Fruit fly (Drosophila melanogaster) whole organism, embryonic: ENCODE results near the gene aop.

Source experiments
- CG10267 ChIP-seq: fragments of 200-800 bp; sonication (Bioruptor generic); optimal IDR thresholded peaks from 2 replicates; lab custom pipeline; 2018; ENCODE audit warnings: missing biosample characterization, mild to moderate bottlenecking, missing genetic modification characterization, moderate library complexity
- CG10565 ChIP-seq: fragments of 200-800 bp; sonication (Bioruptor generic); optimal IDR thresholded peaks from 3 replicates; lab custom pipeline; 2016; ENCODE audit warnings: missing biosample characterization, mild to moderate bottlenecking, missing genetic modification characterization
- CG11093 ChIP-seq: fragments of 200-800 bp; sonication (Bioruptor generic); IDR thresholded peaks from 3 replicates; pipeline ENCODE4 v1.3.6; 2022; ENCODE audit warnings: missing biosample characterization, missing genetic modification characterization
- CG12942 ChIP-seq: fragments of 200-800 bp; sonication (Bioruptor generic); optimal IDR thresholded peaks from 3 replicates; lab custom pipeline; 2016; ENCODE audit warnings: missing biosample characterization, missing genetic modification characterization
- CG13123 ChIP-seq: fragments of 200-800 bp; sonication (Bioruptor generic); optimal IDR thresholded peaks from 2 replicates; lab custom pipeline; 2016; ENCODE audit warnings: missing biosample characterization, missing genetic modification characterization
- CG13624 ChIP-seq: fragments of 200-800 bp; sonication (Bioruptor generic); optimal IDR thresholded peaks from 2 replicates; lab custom pipeline; 2016; ENCODE audit warnings: missing biosample characterization, missing genetic modification characterization
- CG13775 ChIP-seq: fragments of 200-800 bp; sonication (Bioruptor generic); optimal IDR thresholded peaks from 3 replicates; lab custom pipeline; 2017; ENCODE audit warnings: missing biosample characterization, mild to moderate bottlenecking, missing genetic modification characterization
- CG14050 ChIP-seq: fragments of 200-800 bp; sonication (Bioruptor generic); IDR thresholded peaks from 3 replicates; pipeline ENCODE4 v1.3.6; 2022; ENCODE audit warnings: missing biosample characterization, missing genetic modification characterization
- CG14710 ChIP-seq: fragments of 200-800 bp; sonication (Bioruptor generic); optimal IDR thresholded peaks from 3 replicates; lab custom pipeline; 2019; ENCODE audit warnings: missing biosample characterization, mild to moderate bottlenecking, missing genetic modification characterization, moderate library complexity
- CG15011 ChIP-seq: fragments of 200-800 bp; sonication (Bioruptor generic); optimal IDR thresholded peaks from 3 replicates; lab custom pipeline; 2018; ENCODE audit warnings: missing biosample characterization, mild to moderate bottlenecking, missing genetic modification characterization
- CG1603 ChIP-seq: fragments of 200-800 bp; sonication (Bioruptor generic); optimal IDR thresholded peaks from 2 replicates; lab custom pipeline; 2019; ENCODE audit warnings: missing biosample characterization, mild to moderate bottlenecking, missing genetic modification characterization, moderate library complexity
- CG1647 ChIP-seq: fragments of 200-800 bp; sonication (Bioruptor generic); optimal IDR thresholded peaks from 3 replicates; lab custom pipeline; 2016; ENCODE audit warnings: missing biosample characterization, missing genetic modification characterization
- CG16779 ChIP-seq: fragments of 200-800 bp; sonication (Bioruptor generic); IDR thresholded peaks from 2 replicates; pipeline ENCODE4 v1.3.6; 2022; ENCODE audit warnings: missing biosample characterization, missing genetic modification characterization
- CG18476 ChIP-seq: fragments of 200-800 bp; sonication (Bioruptor generic); optimal IDR thresholded peaks from 2 replicates; lab custom pipeline; 2016; ENCODE audit warnings: missing biosample characterization, mild to moderate bottlenecking, missing genetic modification characterization
- CG2199 ChIP-seq: fragments of 200-800 bp; sonication (Bioruptor generic); IDR thresholded peaks from 3 replicates; pipeline ENCODE4 v1.3.6; 2022; ENCODE audit warnings: missing biosample characterization, missing genetic modification characterization
- CG4328 ChIP-seq: fragments of 200-800 bp; sonication (Bioruptor generic); optimal IDR thresholded peaks from 3 replicates; lab custom pipeline; 2017; ENCODE audit warnings: missing biosample characterization, missing genetic modification reagents, missing genetic modification characterization
- CG4730 ChIP-seq: fragments of 200-800 bp; sonication (Bioruptor generic); IDR thresholded peaks from 2 replicates; pipeline ENCODE4 v1.3.6; 2022; ENCODE audit warnings: missing biosample characterization, missing genetic modification characterization
- CG4820 ChIP-seq: fragments of 200-800 bp; sonication (Bioruptor generic); optimal IDR thresholded peaks from 3 replicates; lab custom pipeline; 2016; ENCODE audit warnings: missing biosample characterization, missing genetic modification characterization
- CG6689 ChIP-seq: fragments of 200-800 bp; sonication (Bioruptor generic); IDR thresholded peaks from 2 replicates; pipeline ENCODE4 v1.3.6; 2022; ENCODE audit warnings: missing biosample characterization, missing genetic modification characterization
- CG6765 ChIP-seq: fragments of 200-800 bp; sonication (Bioruptor generic); optimal IDR thresholded peaks from 3 replicates; lab custom pipeline; 2017; ENCODE audit warnings: missing biosample characterization, mild to moderate bottlenecking, missing genetic modification characterization
- CG7556 ChIP-seq: fragments of 200-800 bp; sonication (Bioruptor generic); optimal IDR thresholded peaks from 2 replicates; lab custom pipeline; 2017; ENCODE audit warnings: missing biosample characterization, mild to moderate bottlenecking, missing genetic modification characterization
- CG7745 ChIP-seq: fragments of 200-800 bp; sonication (Bioruptor generic); optimal IDR thresholded peaks from 2 replicates; lab custom pipeline; 2018; ENCODE audit warnings: missing biosample characterization, mild to moderate bottlenecking, missing genetic modification characterization, moderate library complexity
- CG8359 ChIP-seq: fragments of 200-800 bp; sonication (Bioruptor generic); optimal IDR thresholded peaks from 2 replicates; lab custom pipeline; 2017; ENCODE audit warnings: missing biosample characterization, mild to moderate bottlenecking, missing genetic modification characterization, borderline replicate concordance
- CG9797 ChIP-seq: fragments of 200-800 bp; sonication (Bioruptor generic); optimal IDR thresholded peaks from 3 replicates; lab custom pipeline; 2018; ENCODE audit warnings: missing biosample characterization, mild to moderate bottlenecking, missing genetic modification characterization
- CoRest ChIP-seq: fragments of 200-800 bp; sonication (Bioruptor generic); optimal IDR thresholded peaks from 3 replicates; lab custom pipeline; 2018; ENCODE audit warnings: missing biosample characterization, mild to moderate bottlenecking, missing genetic modification characterization, moderate library complexity
- Doc3 ChIP-seq: fragments of 200-800 bp; sonication (Bioruptor generic); IDR thresholded peaks from 3 replicates; pipeline ENCODE4 v1.3.6; 2022; ENCODE audit warnings: missing biosample characterization, missing genetic modification characterization; ENCODE audit not compliant: partially characterized antibody
- Dp ChIP-seq: fragments of 200-800 bp; sonication (Bioruptor generic); optimal IDR thresholded peaks from 2 replicates; lab custom pipeline; 2018; ENCODE audit warnings: missing biosample characterization, mild to moderate bottlenecking, missing genetic modification characterization, moderate library complexity
- Ets65A ChIP-seq: fragments of 200-800 bp; sonication (Bioruptor generic); peaks from one replicate; lab custom pipeline; 2016; ENCODE audit warnings: missing biosample characterization, missing genetic modification characterization
- HLH54F ChIP-seq: fragments of 200-800 bp; sonication (Bioruptor generic); optimal IDR thresholded peaks from 3 replicates; lab custom pipeline; 2016; ENCODE audit warnings: missing biosample characterization, missing genetic modification characterization
- Jarid2 ChIP-seq: fragments of 200-800 bp; sonication (Bioruptor generic); optimal IDR thresholded peaks from 3 replicates; lab custom pipeline; 2017; ENCODE audit warnings: mild to moderate bottlenecking, missing biosample characterization, missing genetic modification reagents, missing genetic modification characterization
- Lpt ChIP-seq: fragments of >200 bp; optimal IDR thresholded peaks from 2 replicates; lab custom pipeline; 2018; ENCODE audit warnings: missing biosample characterization, missing genetic modification characterization
- MESR4 ChIP-seq: fragments of 200-800 bp; sonication (Bioruptor generic); optimal IDR thresholded peaks from 2 replicates; lab custom pipeline; 2018; ENCODE audit warnings: missing biosample characterization, mild to moderate bottlenecking, missing genetic modification characterization, moderate library complexity
- Myb ChIP-seq: fragments of 200-800 bp; sonication (Bioruptor generic); optimal IDR thresholded peaks from 2 replicates; lab custom pipeline; 2016; ENCODE audit warnings: missing biosample characterization, missing genetic modification characterization
- NC2α ChIP-seq: fragments of 200-800 bp; sonication (Bioruptor generic); optimal IDR thresholded peaks from 2 replicates; lab custom pipeline; 2016; ENCODE audit warnings: missing biosample characterization, missing genetic modification characterization
- TFAM ChIP-seq: fragments of 200-800 bp; sonication (Bioruptor generic); optimal IDR thresholded peaks from 2 replicates; lab custom pipeline; 2017; ENCODE audit warnings: missing biosample characterization, missing genetic modification characterization, inconsistent platforms
- ase ChIP-seq: fragments of 200-800 bp; sonication (Bioruptor generic); IDR thresholded peaks from 3 replicates; pipeline ENCODE4 v1.3.6; 2022; ENCODE audit warnings: missing biosample characterization, missing genetic modification characterization
- chif ChIP-seq, 2 experiments: fragments of 200-800 bp; sonication (Bioruptor generic); optimal IDR thresholded peaks; 3 replicates each; lab custom pipeline; 2016; ENCODE audit warnings: missing biosample characterization in 2 of 2, missing genetic modification characterization in 2 of 2
- fd3F ChIP-seq: fragments of 200-800 bp; sonication (Bioruptor generic); optimal IDR thresholded peaks from 2 replicates; lab custom pipeline; 2018; ENCODE audit warnings: missing biosample characterization, mild to moderate bottlenecking, missing genetic modification characterization, moderate library complexity
- fd96Cb ChIP-seq: fragments of 200-800 bp; sonication (Bioruptor generic); optimal IDR thresholded peaks from 2 replicates; lab custom pipeline; 2018; ENCODE audit warnings: missing biosample characterization, mild to moderate bottlenecking, missing genetic modification characterization, moderate library complexity
- fu2 ChIP-seq: fragments of 200-800 bp; sonication (Bioruptor generic); optimal IDR thresholded peaks from 2 replicates; lab custom pipeline; 2016; ENCODE audit warnings: missing biosample characterization, missing genetic modification characterization
- jumu ChIP-seq: fragments of 200-800 bp; sonication (Bioruptor generic); optimal IDR thresholded peaks from 3 replicates; lab custom pipeline; 2016; ENCODE audit warnings: missing biosample characterization, missing genetic modification characterization
- kni ChIP-seq: fragments of 200-800 bp; sonication (Bioruptor generic); optimal IDR thresholded peaks from 3 replicates; lab custom pipeline; 2017; ENCODE audit warnings: mild to moderate bottlenecking, missing biosample characterization, missing genetic modification reagents, missing genetic modification characterization
- maf-S ChIP-seq: fragments of 200-800 bp; sonication (Bioruptor generic); optimal IDR thresholded peaks from 2 replicates; lab custom pipeline; 2016; ENCODE audit warnings: missing biosample characterization, missing genetic modification characterization
- nau ChIP-seq: fragments of 200-800 bp; sonication (Bioruptor generic); optimal IDR thresholded peaks from 3 replicates; lab custom pipeline; 2017; ENCODE audit warnings: missing biosample characterization, mild to moderate bottlenecking, missing genetic modification characterization, missing genetic modification reagents
- nom ChIP-seq: fragments of 200-800 bp; sonication (Bioruptor generic); optimal IDR thresholded peaks from 2 replicates; lab custom pipeline; 2017; ENCODE audit warnings: missing biosample characterization, missing genetic modification characterization, mild to moderate bottlenecking, moderate library complexity, missing genetic modification reagents
- odd ChIP-seq: fragments of 200-800 bp; sonication (Bioruptor generic); optimal IDR thresholded peaks from 2 replicates; lab custom pipeline; 2017; ENCODE audit warnings: missing biosample characterization, mild to moderate bottlenecking, missing genetic modification characterization
- pros ChIP-seq: fragments of 200-800 bp; sonication (Bioruptor generic); optimal IDR thresholded peaks from 3 replicates; lab custom pipeline; 2019; ENCODE audit warnings: missing biosample characterization, mild to moderate bottlenecking, missing genetic modification characterization, moderate library complexity
- row ChIP-seq: fragments of 200-800 bp; sonication (Bioruptor generic); IDR thresholded peaks from 3 replicates; pipeline ENCODE4 v1.3.6; 2022; ENCODE audit warnings: missing biosample characterization, missing genetic modification characterization
- stc ChIP-seq: fragments of 200-800 bp; sonication (Bioruptor generic); IDR thresholded peaks from 2 replicates; pipeline ENCODE4 v1.3.6; 2022; ENCODE audit warnings: missing biosample characterization, missing genetic modification characterization
- yki ChIP-seq: fragments of >200 bp; optimal IDR thresholded peaks from 3 replicates; lab custom pipeline; 2018

The aop gene

dm6 chr2L:2175930-2176643 is 2.5 kb downstream of the aop start (continued):
- peak; percentile 15 for TF ChIP-seq Jarid2
- TF ChIP-seq CG7556 (GFP tag; lab: Kevin White, UChicago): peak; percentile 72
- peak; percentile 67 for TF ChIP-seq row (GFP tag; lab: Robert Waterston, UW)
- TF ChIP-seq chif (GFP tag; optimal IDR thresholded peaks at IDR 0.05; lab: Kevin White, UChicago): no peak
- no peak for TF ChIP-seq CG2199 (GFP tag; lab: Robert Waterston, UW)
- no peak for TF ChIP-seq pros
- TF ChIP-seq CG13123: no peak
- TF ChIP-seq CG4328 (GFP tag; lab: Kevin White, UChicago): no peak
- peak; percentile 60 for TF ChIP-seq nom (GFP tag; lab: Kevin White, UChicago)
- TF ChIP-seq nau (GFP tag; lab: Kevin White, UChicago): peak; percentile 60
- TF ChIP-seq odd: peak; percentile 49
- TF ChIP-seq CG14050 (GFP tag; lab: Robert Waterston, UW): no peak
- no peak for TF ChIP-seq CG11093 (GFP tag; lab: Robert Waterston, UW)
- TF ChIP-seq CG4730 (GFP tag; lab: Robert Waterston, UW): 0 out of 2 replicates have a peak, but pooled peaks have one; percentile 31
- no peak for TF ChIP-seq Myb (GFP tag; lab: Kevin White, UChicago)
- TF ChIP-seq stc (GFP tag; lab: Robert Waterston, UW): no peak
- TF ChIP-seq ase: 0 out of 3 replicates have a peak, but pooled peaks have one; percentile 33
- TF ChIP-seq jumu (GFP tag; lab: Kevin White, UChicago): no peak
- no peak for TF ChIP-seq CG1647 (GFP tag; lab: Kevin White, UChicago)
- TF ChIP-seq CG14710: no peak
- TF ChIP-seq maf-S (GFP tag; lab: Kevin White, UChicago): no peak
- TF ChIP-seq TFAM (GFP tag; lab: Kevin White, UChicago): no peak
- no peak for TF ChIP-seq CG16779
- no peak for TF ChIP-seq CG9797 (GFP tag; lab: Kevin White, UChicago)
- TF ChIP-seq CG6765 (GFP tag; lab: Kevin White, UChicago): peak; percentile 59
- no peak for TF ChIP-seq HLH54F
- no peak for TF ChIP-seq Lpt (GFP tag; lab: Kevin White, UChicago)
- peak; percentile 19 for TF ChIP-seq fd96Cb (tag; lab: Kevin White, UChicago)
- TF ChIP-seq fd3F (GFP tag; lab: Kevin White, UChicago): peak; percentile 33
- peak; percentile 29; the same call in 1 of the 2 replicates for TF ChIP-seq CG6689 (GFP tag; lab: Robert Waterston, UW)
- peak; percentile 76 for TF ChIP-seq CoRest (tag; lab: Kevin White, UChicago)
- no peak for TF ChIP-seq yki
- TF ChIP-seq CG8359 (GFP tag; lab: Kevin White, UChicago): no peak
- TF ChIP-seq fu2: peak; percentile 27
- TF ChIP-seq MESR4: no peak
- peak; percentile 17 for TF ChIP-seq CG10267 (tag; lab: Kevin White, UChicago)
- TF ChIP-seq CG13624: peak; percentile 15
- no peak for TF ChIP-seq Ets65A (GFP tag; lab: Kevin White, UChicago)
- TF ChIP-seq CG10565: no peak
- TF ChIP-seq NC2α (GFP tag; lab: Kevin White, UChicago): no peak
- no peak for TF ChIP-seq CG7745 (tag; lab: Kevin White, UChicago)
- no peak for TF ChIP-seq CG4820
- no peak for TF ChIP-seq Dp (GFP tag; lab: Kevin White, UChicago)
- TF ChIP-seq kni (GFP tag; lab: Kevin White, UChicago): no peak
- no peak for TF ChIP-seq CG1603
- TF ChIP-seq CG12942 (GFP tag; lab: Kevin White, UChicago): no peak
- peak; percentile 41 for TF ChIP-seq CG13775 (GFP tag; lab: Kevin White, UChicago)
- TF ChIP-seq CG15011 (GFP tag; lab: Kevin White, UChicago): peak; percentile 45
- TF ChIP-seq CG18476 (GFP tag; lab: Kevin White, UChicago): peak; percentile 6
- no peak for TF ChIP-seq Doc3 (GFP tag; lab: Robert Waterston, UW)
